Worm (Caenorhabditis elegans): ENCODE data around the gene C04A11.5.

Gene C04A11.5

ce11 chrX:13647305-13647704 lies 17.1 kb upstream of the C04A11.5 start, which contains the start of gene C40C9.3:
Gene C40C9.3 (plus strand): TSS chrX:13647605.
- TF ChIP-seq tra-4 (tag; optimal IDR thresholded peaks at IDR 0.05) = no peak
- TF ChIP-seq ceh-13 (GFP tag; optimal IDR thresholded peaks at IDR 0.05) = no peak
- TF ChIP-seq tbx-37 (GFP tag; conservative IDR thresholded peaks at IDR 0.05) = no peak
- TF ChIP-seq ets-7 (tag; optimal IDR thresholded peaks at IDR 0.05) = no peak
- TF ChIP-seq ceh-36 (tag; optimal IDR thresholded peaks at IDR 0.05) = no peak
- TF ChIP-seq scrt-1 (GFP tag; IDR thresholded peaks at IDR 0.05) = no peak
- no peak for TF ChIP-seq aly-1 (tag; optimal IDR thresholded peaks at IDR 0.05)
- TF ChIP-seq flt-1 (GFP tag; IDR thresholded peaks at IDR 0.05) = no peak
- TF ChIP-seq hmbx-1 (tag; optimal IDR thresholded peaks at IDR 0.05) = no peak
- no peak for TF ChIP-seq sea-1 (GFP tag; conservative IDR thresholded peaks at IDR 0.05)
- no peak for TF ChIP-seq ama-1 (optimal IDR thresholded peaks at IDR 0.05)
- TF ChIP-seq hmg-4 (GFP tag; optimal IDR thresholded peaks at IDR 0.05) = no peak
- TF ChIP-seq hnd-1 (tag; optimal IDR thresholded peaks at IDR 0.05) = no peak
- no peak for TF ChIP-seq B0310.2 (tag; optimal IDR thresholded peaks at IDR 0.05)
- TF ChIP-seq pes-1 (GFP tag; IDR thresholded peaks at IDR 0.05) = no peak

ce11 chrX:13650799-13651198 lies 13.6 kb upstream of the C04A11.5 start, which contains the start of gene C40C9.4:
Gene C40C9.4 (plus strand): TSS chrX:13651099.
- TF ChIP-seq hnd-1 (tag; optimal IDR thresholded peaks at IDR 0.05) (no peak), tbx-37 (GFP tag; conservative IDR thresholded peaks at IDR 0.05) (no peak), hmg-4 (GFP tag; optimal IDR thresholded peaks at IDR 0.05) (no peak), ceh-13 (GFP tag; optimal IDR thresholded peaks at IDR 0.05) (no peak), hmbx-1 (tag; optimal IDR thresholded peaks at IDR 0.05) (no peak), ets-7 (tag; optimal IDR thresholded peaks at IDR 0.05) (no peak), pes-1 (GFP tag; IDR thresholded peaks at IDR 0.05) (no peak), F13C5.2 (tag; optimal IDR thresholded peaks at IDR 0.05) (no peak), ceh-36 (tag; optimal IDR thresholded peaks at IDR 0.05) (no peak), aly-1 (tag; optimal IDR thresholded peaks at IDR 0.05) (no peak), scrt-1 (GFP tag; IDR thresholded peaks at IDR 0.05) (no peak), sea-1 (GFP tag; conservative IDR thresholded peaks at IDR 0.05) (no peak), tbx-11 (GFP tag; IDR thresholded peaks at IDR 0.05) (no peak), flt-1 (GFP tag; IDR thresholded peaks at IDR 0.05) (no peak), tra-4 (tag; optimal IDR thresholded peaks at IDR 0.05) (no peak), B0310.2 (tag; optimal IDR thresholded peaks at IDR 0.05) (no peak), ama-1 (optimal IDR thresholded peaks at IDR 0.05) (no peak)

- TF ChIP-seq tbx-11 (GFP tag; IDR thresholded peaks at IDR 0.05) (peak; percentile 69; the same call in 1 of the 2 replicates), hnd-1 (tag; optimal IDR thresholded peaks at IDR 0.05) (peak; percentile 45), ets-7 (tag; optimal IDR thresholded peaks at IDR 0.05) (no peak), flt-1 (GFP tag; IDR thresholded peaks at IDR 0.05) (peak; percentile 74), hmg-4 (GFP tag; optimal IDR thresholded peaks at IDR 0.05) (peak; percentile 53), ceh-13 (GFP tag; optimal IDR thresholded peaks at IDR 0.05) (peak; percentile 8), sea-1 (GFP tag; conservative IDR thresholded peaks at IDR 0.05) (peak; percentile 82), tra-4 (tag; optimal IDR thresholded peaks at IDR 0.05) (no peak), tbx-37 (GFP tag; conservative IDR thresholded peaks at IDR 0.05) (peak; percentile 72), scrt-1 (GFP tag; IDR thresholded peaks at IDR 0.05) (peak; percentile 80), pes-1 (GFP tag; IDR thresholded peaks at IDR 0.05) (peak; percentile 87), F13C5.2 (tag; optimal IDR thresholded peaks at IDR 0.05) (no peak), hmbx-1 (tag; optimal IDR thresholded peaks at IDR 0.05) (no peak), aly-1 (tag; optimal IDR thresholded peaks at IDR 0.05) (peak; percentile 19), ceh-36 (tag; optimal IDR thresholded peaks at IDR 0.05) (peak; percentile 61), B0310.2 (tag; optimal IDR thresholded peaks at IDR 0.05) (peak; percentile 58), ama-1 (optimal IDR thresholded peaks at IDR 0.05) (no peak)
Measured at ce11 chrX:13653573-13653972, 10.8 kb upstream of the C04A11.5 start.

- no peak for TF ChIP-seq ceh-36 (tag; optimal IDR thresholded peaks at IDR 0.05)
- TF ChIP-seq hmg-4 (GFP tag; optimal IDR thresholded peaks at IDR 0.05) = no peak
- no peak for TF ChIP-seq tbx-11 (GFP tag; IDR thresholded peaks at IDR 0.05)
- no peak for TF ChIP-seq ceh-13 (GFP tag; optimal IDR thresholded peaks at IDR 0.05)
- no peak for TF ChIP-seq F13C5.2 (tag; optimal IDR thresholded peaks at IDR 0.05)
- TF ChIP-seq ets-7 (tag; optimal IDR thresholded peaks at IDR 0.05) = no peak
- no peak for TF ChIP-seq hmbx-1 (tag; optimal IDR thresholded peaks at IDR 0.05)
- no peak for TF ChIP-seq aly-1 (tag; optimal IDR thresholded peaks at IDR 0.05)
- no peak for TF ChIP-seq flt-1 (GFP tag; IDR thresholded peaks at IDR 0.05)
- TF ChIP-seq sea-1 (GFP tag; conservative IDR thresholded peaks at IDR 0.05) = no peak
- TF ChIP-seq scrt-1 (GFP tag; IDR thresholded peaks at IDR 0.05) = no peak
- no peak for TF ChIP-seq pes-1 (GFP tag; IDR thresholded peaks at IDR 0.05)
- no peak for TF ChIP-seq B0310.2 (tag; optimal IDR thresholded peaks at IDR 0.05)
- TF ChIP-seq hnd-1 (tag; optimal IDR thresholded peaks at IDR 0.05) = no peak
- TF ChIP-seq tra-4 (tag; optimal IDR thresholded peaks at IDR 0.05) = no peak
- TF ChIP-seq tbx-37 (GFP tag; conservative IDR thresholded peaks at IDR 0.05) = no peak
- TF ChIP-seq ama-1 (optimal IDR thresholded peaks at IDR 0.05) = no peak
Measured at ce11 chrX:13654276-13654675, 10.1 kb upstream of the C04A11.5 start.

- TF ChIP-seq ets-7 (tag; optimal IDR thresholded peaks at IDR 0.05) = no peak
- no peak for TF ChIP-seq ama-1 (optimal IDR thresholded peaks at IDR 0.05)
- TF ChIP-seq hmg-4 (GFP tag; optimal IDR thresholded peaks at IDR 0.05) = no peak
- no peak for TF ChIP-seq pes-1 (GFP tag; IDR thresholded peaks at IDR 0.05)
- TF ChIP-seq aly-1 (tag; optimal IDR thresholded peaks at IDR 0.05) = no peak
- TF ChIP-seq hnd-1 (tag; optimal IDR thresholded peaks at IDR 0.05) = no peak
- no peak for TF ChIP-seq tbx-37 (GFP tag; conservative IDR thresholded peaks at IDR 0.05)
- no peak for TF ChIP-seq B0310.2 (tag; optimal IDR thresholded peaks at IDR 0.05)
- TF ChIP-seq ceh-13 (GFP tag; optimal IDR thresholded peaks at IDR 0.05) = no peak
- TF ChIP-seq tra-4 (tag; optimal IDR thresholded peaks at IDR 0.05) = no peak
- no peak for TF ChIP-seq sea-1 (GFP tag; conservative IDR thresholded peaks at IDR 0.05)
- no peak for TF ChIP-seq scrt-1 (GFP tag; IDR thresholded peaks at IDR 0.05)
Measured at ce11 chrX:13655769-13656168, 8.6 kb upstream of the C04A11.5 start.

ce11 chrX:13660206-13660605 lies 4.2 kb upstream of the C04A11.5 start, which contains the start of gene C04A11.1:
Gene C04A11.1 (plus strand): TSS chrX:13660506.
- TF ChIP-seq tbx-11 (GFP tag; IDR thresholded peaks at IDR 0.05) (no peak), ceh-36 (tag; optimal IDR thresholded peaks at IDR 0.05) (no peak), B0310.2 (tag; optimal IDR thresholded peaks at IDR 0.05) (no peak), hmbx-1 (tag; optimal IDR thresholded peaks at IDR 0.05) (no peak), hnd-1 (tag; optimal IDR thresholded peaks at IDR 0.05) (no peak), F13C5.2 (tag; optimal IDR thresholded peaks at IDR 0.05) (no peak), tra-4 (tag; optimal IDR thresholded peaks at IDR 0.05) (no peak), hmg-4 (GFP tag; optimal IDR thresholded peaks at IDR 0.05) (no peak), pes-1 (GFP tag; IDR thresholded peaks at IDR 0.05) (no peak), tbx-37 (GFP tag; conservative IDR thresholded peaks at IDR 0.05) (no peak), scrt-1 (GFP tag; IDR thresholded peaks at IDR 0.05) (no peak), flt-1 (GFP tag; IDR thresholded peaks at IDR 0.05) (no peak), ets-7 (tag; optimal IDR thresholded peaks at IDR 0.05) (no peak), ama-1 (optimal IDR thresholded peaks at IDR 0.05) (no peak), ceh-13 (GFP tag; optimal IDR thresholded peaks at IDR 0.05) (no peak), sea-1 (GFP tag; conservative IDR thresholded peaks at IDR 0.05) (no peak), aly-1 (tag; optimal IDR thresholded peaks at IDR 0.05) (no peak)
